Worm (Caenorhabditis elegans) whole organism, late embryonic: ENCODE results near the gene mboa-6.

ENCODE experiments used
- ceh-9 ChIP-seq: sonication (generic microtip); optimal IDR thresholded peaks from 2 replicates; lab custom pipeline; 2016; ENCODE audit warnings: mild to moderate bottlenecking, missing genetic modification characterization, inconsistent platforms, missing compliant biosample characterization
- dve-1 ChIP-seq: sonication (generic microtip); optimal IDR thresholded peaks from 2 replicates; lab custom pipeline; 2017; ENCODE audit warnings: antibody characterized with exemption, mild to moderate bottlenecking, missing genetic modification characterization, missing compliant biosample characterization
- fkh-10 ChIP-seq: fragments of 150-350 bp; optimal IDR thresholded peaks from 2 replicates; lab custom pipeline; 2014; ENCODE audit warnings: missing biosample characterization, missing genetic modification reagents, missing genetic modification characterization
- hlh-15 ChIP-seq: sonication (generic microtip); optimal IDR thresholded peaks from 2 replicates; lab custom pipeline; 2016; ENCODE audit warnings: missing genetic modification characterization, missing compliant biosample characterization
- mec-3 ChIP-seq: sonication (generic microtip); optimal IDR thresholded peaks from 2 replicates; lab custom pipeline; 2016; ENCODE audit warnings: borderline replicate concordance, missing genetic modification characterization, missing compliant biosample characterization
- sox-4 ChIP-seq: sonication (generic microtip); optimal IDR thresholded peaks from 2 replicates; lab custom pipeline; 2017; ENCODE audit warnings: mild to moderate bottlenecking, missing genetic modification characterization, inconsistent platforms, missing compliant biosample characterization

ce11 chrIII:2006937-2007336, 45.2 kb upstream of the mboa-6 start:
- TF ChIP-seq dve-1 (tag; lab: Kevin White, UChicago), result no peak
- no peak for TF ChIP-seq fkh-10 (GFP tag; lab: Kevin White, UChicago)
- no peak for TF ChIP-seq sox-4 (tag; lab: Kevin White, UChicago)
- TF ChIP-seq hlh-15, result no peak
- TF ChIP-seq mec-3 (tag; lab: Kevin White, UChicago), result no peak
- no peak for TF ChIP-seq ceh-9 (tag; lab: Kevin White, UChicago)
